Worm (Caenorhabditis elegans): Measurements from ENCODE around the gene sre-45.

sre-45 gene

ce11 chrII:13484108-13484507, 33.6 kb upstream of the sre-45 start:
- no peak for TF ChIP-seq F13H6.1 (tag; optimal IDR thresholded peaks at IDR 0.05)
- no peak for TF ChIP-seq ztf-1 (GFP tag; conservative IDR thresholded peaks at IDR 0.05)
- TF ChIP-seq fos-1 (tag; optimal IDR thresholded peaks at IDR 0.05): no peak
- TF ChIP-seq lin-39 (tag; optimal IDR thresholded peaks at IDR 0.05): no peak
- TF ChIP-seq nhr-21 (tag; optimal IDR thresholded peaks at IDR 0.05): no peak
- TF ChIP-seq mab-5 (tag; optimal IDR thresholded peaks at IDR 0.05): no peak
- TF ChIP-seq elt-1 (tag; optimal IDR thresholded peaks at IDR 0.05): no peak
- no peak for TF ChIP-seq ztf-4 (tag; optimal IDR thresholded peaks at IDR 0.05)
- no peak for TF ChIP-seq unc-39 (tag; optimal IDR thresholded peaks at IDR 0.05)
- TF ChIP-seq ceh-82 (tag; optimal IDR thresholded peaks at IDR 0.05): no peak
- TF ChIP-seq nhr-6 (tag; optimal IDR thresholded peaks at IDR 0.05): no peak
- TF ChIP-seq nhr-129 (tag; optimal IDR thresholded peaks at IDR 0.05): no peak

ce11 chrII:13485119-13485518, 32.6 kb upstream of the sre-45 start:
- no peak for TF ChIP-seq unc-62 (GFP tag; optimal IDR thresholded peaks at IDR 0.05)
- TF ChIP-seq lin-13 (GFP tag; optimal IDR thresholded peaks at IDR 0.05): no peak
- no peak for TF ChIP-seq sem-4 (tag; optimal IDR thresholded peaks at IDR 0.05)
- TF ChIP-seq snpc-4 (tag; optimal IDR thresholded peaks at IDR 0.05): no peak
- no peak for TF ChIP-seq nhr-21 (tag; optimal IDR thresholded peaks at IDR 0.05)

ce11 chrII:13487563-13487962, 30.1 kb upstream of the sre-45 start:
- TF ChIP-seq sem-4 (tag; optimal IDR thresholded peaks at IDR 0.05) (no peak), nhr-25 (tag; optimal IDR thresholded peaks at IDR 0.05) (no peak), ama-1 (optimal IDR thresholded peaks at IDR 0.05) (no peak), egl-27 (tag; optimal IDR thresholded peaks at IDR 0.05) (no peak), mbf-1 (tag; optimal IDR thresholded peaks at IDR 0.05) (no peak)

ce11 chrII:13489896-13490295, 27.8 kb upstream of the sre-45 start:
- TF ChIP-seq ztf-1 (GFP tag; conservative IDR thresholded peaks at IDR 0.05) (no peak), nhr-6 (tag; optimal IDR thresholded peaks at IDR 0.05) (no peak), nhr-237 (tag; optimal IDR thresholded peaks at IDR 0.05) (no peak), lsy-2 (tag; optimal IDR thresholded peaks at IDR 0.05) (no peak), nhr-25 (tag; optimal IDR thresholded peaks at IDR 0.05) (no peak), alr-1 (tag; optimal IDR thresholded peaks at IDR 0.05) (no peak), elt-3 (tag; optimal IDR thresholded peaks at IDR 0.05) (no peak), lin-13 (GFP tag; optimal IDR thresholded peaks at IDR 0.05) (no peak), ztf-11 (tag; optimal IDR thresholded peaks at IDR 0.05) (no peak)

ce11 chrII:13491254-13491889, 26.3 kb upstream of the sre-45 start, which contains the start of gene alh-7:
Gene alh-7 (minus strand): TSS chrII:13491786.
- TF ChIP-seq ztf-11 (tag; optimal IDR thresholded peaks at IDR 0.05) (no peak), ZK546.5 (tag; optimal IDR thresholded peaks at IDR 0.05) (no peak), crh-2 (tag; optimal IDR thresholded peaks at IDR 0.05) (no peak), mbf-1 (tag; optimal IDR thresholded peaks at IDR 0.05) (no peak), snpc-4 (tag; optimal IDR thresholded peaks at IDR 0.05) (no peak), mab-5 (tag; optimal IDR thresholded peaks at IDR 0.05) (no peak), ztf-4 (tag; optimal IDR thresholded peaks at IDR 0.05) (no peak), nhr-25 (tag; optimal IDR thresholded peaks at IDR 0.05) (no peak), sma-9 (GFP tag; optimal IDR thresholded peaks at IDR 0.05) (no peak), sma-9 (tag; optimal IDR thresholded peaks at IDR 0.05) (no peak), blmp-1 (tag; optimal IDR thresholded peaks at IDR 0.05; ENCODE audit: insufficient read depth) (no peak), R02D3.7 (tag; optimal IDR thresholded peaks at IDR 0.05) (no peak), dmd-4 (tag; optimal IDR thresholded peaks at IDR 0.05) (no peak), ztf-1 (GFP tag; conservative IDR thresholded peaks at IDR 0.05) (no peak)

- no peak for TF ChIP-seq ztf-11 (tag; optimal IDR thresholded peaks at IDR 0.05)
- TF ChIP-seq Y55F3AM.14 (GFP tag; optimal IDR thresholded peaks at IDR 0.05): no peak
- no peak for TF ChIP-seq dmd-4 (tag; optimal IDR thresholded peaks at IDR 0.05)
- TF ChIP-seq elt-1 (tag; optimal IDR thresholded peaks at IDR 0.05): no peak
- TF ChIP-seq nhr-25 (tag; optimal IDR thresholded peaks at IDR 0.05): no peak
- no peak for TF ChIP-seq egl-27 (tag; optimal IDR thresholded peaks at IDR 0.05)
These were observed 24.8 kb upstream of the sre-45 start, which contains the start of gene F45H10.2 for ce11 chrII:13492948-13493347. Gene F45H10.2 (minus strand): TSS chrII:13493048.

Measured in whole organism, L2 larva.